Fruit fly (Drosophila melanogaster) whole organism, embryonic: Measurements from ENCODE around the gene Gbs-70E.

Experiments used
- Blimp-1 ChIP-seq: fragments of 200-800 bp; sonication (Bioruptor generic); optimal IDR thresholded peaks from 3 replicates; lab custom pipeline; 2018; ENCODE audit warnings: missing biosample characterization, missing genetic modification characterization, mild to moderate bottlenecking, moderate library complexity, missing genetic modification reagents
- C15 ChIP-seq: fragments of 200-800 bp; sonication (Bioruptor generic); IDR thresholded peaks from 3 replicates; pipeline ENCODE4 v1.3.6; 2022; ENCODE audit warnings: missing biosample characterization, missing genetic modification characterization
- CG10209 ChIP-seq: fragments of 200-800 bp; sonication (Bioruptor generic); optimal IDR thresholded peaks from 3 replicates; lab custom pipeline; 2017; ENCODE audit warnings: missing biosample characterization, mild to moderate bottlenecking, missing genetic modification characterization, missing genetic modification reagents
- CG10462 ChIP-seq: fragments of 200-800 bp; sonication (Bioruptor generic); optimal IDR thresholded peaks from 2 replicates; lab custom pipeline; 2016; ENCODE audit warnings: missing biosample characterization, missing genetic modification characterization
- CG10959 ChIP-seq: fragments of 200-800 bp; sonication (Bioruptor generic); IDR thresholded peaks from 2 replicates; pipeline ENCODE4 v1.3.6; 2022; ENCODE audit warnings: missing biosample characterization, missing genetic modification characterization
- CG12219 ChIP-seq: fragments of 200-800 bp; sonication (Bioruptor generic); optimal IDR thresholded peaks from 3 replicates; lab custom pipeline; 2018; ENCODE audit warnings: missing biosample characterization, mild to moderate bottlenecking, missing genetic modification characterization
- CG12391 ChIP-seq: fragments of 200-800 bp; sonication (Bioruptor generic); optimal IDR thresholded peaks from 3 replicates; lab custom pipeline; 2018; ENCODE audit warnings: missing biosample characterization, mild to moderate bottlenecking, missing genetic modification characterization, moderate library complexity
- CG12659 ChIP-seq: fragments of 200-800 bp; sonication (Bioruptor generic); optimal IDR thresholded peaks from 3 replicates; lab custom pipeline; 2017; ENCODE audit warnings: mild to moderate bottlenecking, missing biosample characterization, missing genetic modification reagents, missing genetic modification characterization
- CG14667 ChIP-seq: fragments of 200-800 bp; sonication (Bioruptor generic); IDR thresholded peaks from 2 replicates; pipeline ENCODE4 v1.3.6; 2022; ENCODE audit warnings: missing biosample characterization, missing genetic modification characterization
- CG15479 ChIP-seq: fragments of 200-800 bp; sonication (Bioruptor generic); optimal IDR thresholded peaks from 3 replicates; lab custom pipeline; 2019; ENCODE audit warnings: missing biosample characterization, mild to moderate bottlenecking, missing genetic modification characterization, moderate library complexity
- CG17361 ChIP-seq: fragments of 200-800 bp; sonication (Bioruptor generic); IDR thresholded peaks from 3 replicates; pipeline ENCODE4 v1.3.6; 2022; ENCODE audit warnings: missing biosample characterization, missing genetic modification characterization
- CG17568 ChIP-seq: fragments of 200-800 bp; sonication (Bioruptor generic); optimal IDR thresholded peaks from 2 replicates; lab custom pipeline; 2018; ENCODE audit warnings: missing biosample characterization, mild to moderate bottlenecking, missing genetic modification characterization, moderate library complexity
- CG18599 ChIP-seq: fragments of 200-800 bp; sonication (Bioruptor generic); optimal IDR thresholded peaks from 3 replicates; lab custom pipeline; 2017; ENCODE audit warnings: missing biosample characterization, missing genetic modification characterization, mild to moderate bottlenecking, moderate library complexity, missing genetic modification reagents
- CG2116 ChIP-seq: fragments of 200-800 bp; sonication (Bioruptor generic); optimal IDR thresholded peaks from 3 replicates; lab custom pipeline; 2018; ENCODE audit warnings: missing biosample characterization, mild to moderate bottlenecking, missing genetic modification characterization
- CG2199 ChIP-seq: fragments of 200-800 bp; sonication (Bioruptor generic); IDR thresholded peaks from 3 replicates; pipeline ENCODE4 v1.3.6; 2022; ENCODE audit warnings: missing biosample characterization, missing genetic modification characterization
- CG31224 ChIP-seq: fragments of 200-800 bp; sonication (Bioruptor generic); IDR thresholded peaks from 2 replicates; pipeline ENCODE4 v1.3.6; 2022; ENCODE audit warnings: missing biosample characterization, missing genetic modification characterization
- CG32767 ChIP-seq: fragments of 200-800 bp; sonication (Bioruptor generic); IDR thresholded peaks from 2 replicates; pipeline ENCODE4 v1.3.6; 2022; ENCODE audit warnings: missing biosample characterization, missing genetic modification characterization
- CG6272 ChIP-seq: fragments of 200-800 bp; sonication (Bioruptor generic); IDR thresholded peaks from 2 replicates; pipeline ENCODE4 v1.3.6; 2022; ENCODE audit warnings: missing biosample characterization, missing genetic modification characterization
- CG7839 ChIP-seq: fragments of 200-800 bp; sonication (Bioruptor generic); optimal IDR thresholded peaks from 3 replicates; lab custom pipeline; 2018; ENCODE audit warnings: missing biosample characterization, mild to moderate bottlenecking, missing genetic modification characterization, moderate library complexity
- CG7963 ChIP-seq: fragments of 200-800 bp; sonication (Bioruptor generic); IDR thresholded peaks from 3 replicates; pipeline ENCODE4 v1.3.6; 2022; ENCODE audit warnings: missing biosample characterization, missing genetic modification characterization; ENCODE audit not compliant: partially characterized antibody
- CG9727 ChIP-seq: fragments of 200-800 bp; sonication (Bioruptor generic); optimal IDR thresholded peaks from 3 replicates; lab custom pipeline; 2017; ENCODE audit warnings: missing biosample characterization, mild to moderate bottlenecking, missing genetic modification characterization
- Dll ChIP-seq: fragments of 200-800 bp; sonication (Bioruptor generic); IDR thresholded peaks from 4 replicates; pipeline ENCODE4 v1.3.6; 2022; ENCODE audit warnings: missing biosample characterization, missing genetic modification characterization; ENCODE audit not compliant: partially characterized antibody
- E2f1 ChIP-seq: fragments of 200-800 bp; sonication (Bioruptor generic); IDR thresholded peaks from 2 replicates; pipeline ENCODE4 v1.3.6; 2022; ENCODE audit warnings: missing biosample characterization, missing genetic modification characterization
- HmgZ ChIP-seq: fragments of 200-800 bp; sonication (Bioruptor generic); optimal IDR thresholded peaks from 2 replicates; lab custom pipeline; 2018; ENCODE audit warnings: missing biosample characterization, mild to moderate bottlenecking, missing genetic modification characterization
- Hmx ChIP-seq: fragments of 200-800 bp; sonication (Bioruptor generic); optimal IDR thresholded peaks from 2 replicates; lab custom pipeline; 2016; ENCODE audit warnings: missing biosample characterization, missing genetic modification characterization
- NfI ChIP-seq: fragments of 200-800 bp; sonication (Bioruptor generic); optimal IDR thresholded peaks from 3 replicates; lab custom pipeline; 2018; ENCODE audit warnings: missing biosample characterization, mild to moderate bottlenecking, missing genetic modification characterization, moderate library complexity
- Rfx ChIP-seq: fragments of 200-800 bp; sonication (Bioruptor generic); IDR thresholded peaks from 2 replicates; pipeline ENCODE4 v1.3.6; 2022; ENCODE audit warnings: missing biosample characterization, missing genetic modification characterization
- Rx ChIP-seq: fragments of 200-800 bp; sonication (Bioruptor generic); IDR thresholded peaks from 2 replicates; pipeline ENCODE4 v1.3.6; 2022; ENCODE audit warnings: missing biosample characterization, missing genetic modification characterization
- Scr ChIP-seq: fragments of 200-800 bp; sonication (Bioruptor generic); IDR thresholded peaks from 2 replicates; pipeline ENCODE4 v1.3.6; 2022; ENCODE audit warnings: missing biosample characterization, missing genetic modification characterization; ENCODE audit not compliant: partially characterized antibody
- Vsx1 ChIP-seq: fragments of 200-800 bp; sonication (Bioruptor generic); optimal IDR thresholded peaks from 2 replicates; lab custom pipeline; 2017; ENCODE audit warnings: missing biosample characterization, mild to moderate bottlenecking, missing genetic modification characterization, missing genetic modification reagents
- ac ChIP-seq: fragments of 200-800 bp; sonication (Bioruptor generic); optimal IDR thresholded peaks from 3 replicates; lab custom pipeline; 2017; ENCODE audit warnings: missing biosample characterization, mild to moderate bottlenecking, missing genetic modification characterization
- ato ChIP-seq: fragments of 200-800 bp; sonication (Bioruptor generic); IDR thresholded peaks from 2 replicates; pipeline ENCODE4 v1.3.6; 2022; ENCODE audit warnings: missing biosample characterization, missing genetic modification characterization; ENCODE audit not compliant: partially characterized antibody
- bcd ChIP-seq: fragments of 200-800 bp; sonication (Bioruptor generic); optimal IDR thresholded peaks from 2 replicates; lab custom pipeline; 2017; ENCODE audit warnings: missing biosample characterization, mild to moderate bottlenecking, missing genetic modification characterization
- chinmo ChIP-seq: fragments of 200-800 bp; sonication (Bioruptor generic); IDR thresholded peaks from 4 replicates; pipeline ENCODE4 v1.3.6; 2022; ENCODE audit warnings: missing biosample characterization, missing genetic modification characterization; ENCODE audit not compliant: partially characterized antibody
- chn ChIP-seq: fragments of 200-800 bp; sonication (Bioruptor generic); optimal IDR thresholded peaks from 2 replicates; lab custom pipeline; 2016; ENCODE audit warnings: missing biosample characterization, missing genetic modification characterization
- cwo ChIP-seq: fragments of 200-800 bp; sonication (Bioruptor generic); optimal IDR thresholded peaks from 3 replicates; lab custom pipeline; 2017; ENCODE audit warnings: missing biosample characterization, missing genetic modification characterization, mild to moderate bottlenecking, moderate library complexity, missing genetic modification reagents
- dysf ChIP-seq: fragments of 200-800 bp; sonication (Bioruptor generic); IDR thresholded peaks from 3 replicates; pipeline ENCODE4 v1.3.6; 2022; ENCODE audit warnings: missing biosample characterization, missing genetic modification characterization
- grn ChIP-seq: fragments of 200-800 bp; sonication (Bioruptor generic); optimal IDR thresholded peaks from 3 replicates; lab custom pipeline; 2017; ENCODE audit warnings: missing biosample characterization, missing genetic modification characterization
- luna ChIP-seq: fragments of 200-800 bp; sonication (Bioruptor generic); optimal IDR thresholded peaks from 2 replicates; lab custom pipeline; 2016; ENCODE audit warnings: missing biosample characterization, missing genetic modification characterization
- org-1 ChIP-seq: fragments of 200-800 bp; sonication (Bioruptor generic); optimal IDR thresholded peaks from 2 replicates; lab custom pipeline; 2017; ENCODE audit warnings: missing biosample characterization, missing genetic modification characterization
- pho ChIP-seq: fragments of 200-800 bp; sonication (Bioruptor generic); optimal IDR thresholded peaks from 2 replicates; lab custom pipeline; 2016; ENCODE audit warnings: missing biosample characterization, missing genetic modification characterization
- pzg ChIP-seq: fragments of 200-800 bp; sonication (Bioruptor generic); optimal IDR thresholded peaks from 3 replicates; lab custom pipeline; 2018; ENCODE audit warnings: missing biosample characterization, mild to moderate bottlenecking, missing genetic modification characterization, moderate library complexity
- ranshi ChIP-seq: fragments of 200-800 bp; sonication (Bioruptor generic); IDR thresholded peaks from 2 replicates; pipeline ENCODE4 v1.3.6; 2022; ENCODE audit warnings: missing biosample characterization, missing genetic modification characterization
- row ChIP-seq: fragments of 200-800 bp; sonication (Bioruptor generic); IDR thresholded peaks from 3 replicates; pipeline ENCODE4 v1.3.6; 2022; ENCODE audit warnings: missing biosample characterization, missing genetic modification characterization
- sens-2 ChIP-seq: fragments of 200-800 bp; sonication (Bioruptor generic); IDR thresholded peaks from 2 replicates; pipeline ENCODE4 v1.3.6; 2022; ENCODE audit warnings: missing biosample characterization, missing genetic modification characterization
- sr ChIP-seq: fragments of 200-800 bp; sonication (Bioruptor generic); IDR thresholded peaks from 3 replicates; pipeline ENCODE4 v1.3.6; 2022; ENCODE audit warnings: missing biosample characterization, missing genetic modification characterization
- zf30C ChIP-seq: fragments of 200-800 bp; sonication (Bioruptor generic); optimal IDR thresholded peaks from 3 replicates; lab custom pipeline; 2018; ENCODE audit warnings: missing biosample characterization, mild to moderate bottlenecking, missing genetic modification characterization

Gbs-70E gene

DNA sequence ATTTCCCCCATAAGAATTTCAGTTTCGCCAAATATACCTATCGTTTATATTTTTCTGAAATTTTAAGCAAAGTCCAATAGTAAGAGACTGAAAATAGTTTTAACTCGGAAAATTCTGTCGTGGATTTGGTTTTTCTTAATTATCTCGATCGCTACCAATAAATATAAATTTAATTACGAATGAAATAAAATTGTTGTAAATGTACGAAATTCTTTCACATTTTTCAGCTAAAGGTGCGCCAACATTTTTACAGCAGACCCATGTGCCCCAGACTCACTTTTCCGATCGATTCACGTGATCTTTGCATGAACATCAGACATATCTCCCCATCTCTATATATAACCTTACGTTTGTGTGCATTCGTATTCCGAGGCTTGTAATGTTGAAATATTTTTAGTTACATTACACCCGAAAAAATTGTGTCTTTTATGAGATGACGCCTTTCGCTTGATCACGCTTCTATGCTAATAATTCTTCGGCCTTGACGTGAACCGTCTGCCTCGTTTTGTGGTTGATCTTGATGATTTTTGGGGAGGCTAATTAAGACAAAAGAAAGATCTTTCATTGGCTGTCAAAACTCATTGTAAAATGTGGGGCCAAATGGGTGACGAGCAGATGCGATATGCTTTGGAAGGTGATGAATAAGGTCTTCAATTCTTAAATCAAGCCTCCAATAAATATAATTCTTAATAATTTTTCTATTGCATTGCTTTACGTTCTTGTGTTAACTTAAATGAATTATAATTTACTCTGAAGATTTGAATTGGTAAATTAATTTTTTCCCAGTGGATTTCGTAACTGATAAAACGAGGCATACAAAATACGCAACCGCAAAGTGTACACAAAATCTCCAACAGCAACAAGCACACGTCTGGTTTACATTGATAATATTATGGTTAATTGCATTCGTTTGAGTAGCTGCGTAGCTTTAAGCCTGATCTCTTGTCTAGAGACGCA, 5.5 kb downstream of the Gbs-70E start (continued):
- TF ChIP-seq row (peak; percentile 60), ac (GFP tag; lab: Kevin White, UChicago) (no peak), zf30C (GFP tag; lab: Kevin White, UChicago) (peak; percentile 63), chn (no peak), org-1 (GFP tag; lab: Kevin White, UChicago) (peak; percentile 59), CG18599 (peak; percentile 53), CG12219 (GFP tag; lab: Kevin White, UChicago) (no peak), CG31224 (GFP tag; lab: Robert Waterston, UW) (no peak), Hmx (GFP tag; lab: Kevin White, UChicago) (no peak), CG9727 (GFP tag; lab: Kevin White, UChicago) (peak; percentile 56), luna (GFP tag; lab: Kevin White, UChicago) (no peak), grn (GFP tag; lab: Kevin White, UChicago) (no peak), CG6272 (GFP tag; lab: Robert Waterston, UW) (no peak; the same call in 1 of the 2 replicates), sr (GFP tag; lab: Robert Waterston, UW) (no peak), CG12659 (GFP tag; lab: Kevin White, UChicago) (peak; percentile 55), E2f1 (0 out of 2 replicates have a peak, but pooled peaks have one; percentile 17), chinmo (GFP tag; lab: Robert Waterston, UW) (0 out of 4 replicates have a peak, but pooled peaks have one; percentile 57), Rx (GFP tag; lab: Robert Waterston, UW) (no peak), bcd (GFP tag; lab: Kevin White, UChicago) (peak; percentile 26), Blimp-1 (peak; percentile 44), cwo (GFP tag; lab: Kevin White, UChicago) (peak; percentile 56), CG15479 (GFP tag; lab: Kevin White, UChicago) (no peak), CG10959 (GFP tag; lab: Robert Waterston, UW) (no peak), CG7963 (GFP tag; lab: Robert Waterston, UW) (no peak), pzg (GFP tag; lab: Kevin White, UChicago) (no peak), dysf (GFP tag; lab: Robert Waterston, UW) (peak; percentile 66; the same call in 1 of the 3 replicates), CG17568 (GFP tag; lab: Kevin White, UChicago) (no peak), HmgZ (no peak), NfI (GFP tag; lab: Kevin White, UChicago) (peak; percentile 24), ato (GFP tag; lab: Robert Waterston, UW) (no peak), CG17361 (GFP tag; lab: Robert Waterston, UW) (peak; percentile 84; the same call in 2 of the 3 replicates), CG10462 (GFP tag; lab: Kevin White, UChicago) (peak; percentile 0), C15 (no peak), CG14667 (GFP tag; lab: Robert Waterston, UW) (no peak), Vsx1 (GFP tag; lab: Kevin White, UChicago) (peak; percentile 64), Dll (GFP tag; lab: Robert Waterston, UW) (no peak), CG32767 (GFP tag; lab: Robert Waterston, UW) (no peak), sens-2 (GFP tag; lab: Robert Waterston, UW) (no peak), Rfx (GFP tag; lab: Robert Waterston, UW) (peak; percentile 34; the same call in 1 of the 2 replicates), pho (GFP tag; lab: Kevin White, UChicago) (no peak), Scr (GFP tag; lab: Robert Waterston, UW) (no peak), CG10209 (GFP tag; lab: Kevin White, UChicago) (peak; percentile 53), CG2116 (peak; percentile 29), CG2199 (GFP tag; lab: Robert Waterston, UW) (peak; percentile 64; the same call in 1 of the 3 replicates), CG7839 (tag; lab: Kevin White, UChicago) (peak; percentile 73), ranshi (GFP tag; lab: Robert Waterston, UW) (0 out of 2 replicates have a peak, but pooled peaks have one; percentile 43), CG12391 (tag; lab: Kevin White, UChicago) (peak; percentile 62)
